Worm (Caenorhabditis elegans) whole organism, early embryonic: ENCODE data around the gene H39E20.1.
"Not testable (repeated sequence)": the region's sequence is repeated elsewhere in the genome, so short reads cannot be mapped to it uniquely, and the experiment has no call there.

Experiments
- B0310.2 ChIP-seq: sonication (generic microtip); optimal IDR thresholded peaks from 2 replicates; lab custom pipeline; 2016; ENCODE audit warnings: mild to moderate bottlenecking, missing genetic modification characterization, missing compliant biosample characterization
- F13C5.2 ChIP-seq: sonication (generic microtip); optimal IDR thresholded peaks from 2 replicates; lab custom pipeline; 2017; ENCODE audit warnings: mild to moderate bottlenecking, missing genetic modification characterization, inconsistent platforms, missing compliant biosample characterization
- aly-1 ChIP-seq: sonication (generic microtip); optimal IDR thresholded peaks from 2 replicates; lab custom pipeline; 2016; ENCODE audit warnings: missing genetic modification characterization, missing compliant biosample characterization
- ama-1 ChIP-seq: fragments of 150-350 bp; optimal IDR thresholded peaks from 2 replicates; lab custom pipeline; 2014
- ceh-13 ChIP-seq: fragments of 200-800 bp; sonication (Bioruptor generic); optimal IDR thresholded peaks from 2 replicates; lab custom pipeline; 2018; ENCODE audit warnings: mild to moderate bottlenecking, missing genetic modification characterization, missing compliant biosample characterization
- ceh-36 ChIP-seq: sonication (generic microtip); optimal IDR thresholded peaks from 2 replicates; lab custom pipeline; 2016; ENCODE audit warnings: missing genetic modification characterization, inconsistent platforms, missing compliant biosample characterization
- ets-7 ChIP-seq: sonication (generic microtip); optimal IDR thresholded peaks from 2 replicates; lab custom pipeline; 2016; ENCODE audit warnings: missing genotype, missing genetic modification characterization, missing compliant biosample characterization
- flt-1 ChIP-seq: fragments of 200-800 bp; sonication (Bioruptor generic); IDR thresholded peaks from 2 replicates; pipeline ENCODE4 v1.3.6; 2022; ENCODE audit warnings: missing genetic modification characterization, missing compliant biosample characterization
- hmbx-1 ChIP-seq: sonication (generic microtip); optimal IDR thresholded peaks from 2 replicates; lab custom pipeline; 2016; ENCODE audit warnings: mild to moderate bottlenecking, missing genetic modification characterization, missing compliant biosample characterization
- hmg-4 ChIP-seq: fragments of 200-800 bp; sonication (Bioruptor generic); optimal IDR thresholded peaks from 2 replicates; lab custom pipeline; 2018; ENCODE audit warnings: mild to moderate bottlenecking, missing genetic modification characterization, missing compliant biosample characterization
- hnd-1 ChIP-seq: sonication (generic microtip); optimal IDR thresholded peaks from 2 replicates; lab custom pipeline; 2016; ENCODE audit warnings: missing genetic modification characterization, missing compliant biosample characterization
- pes-1 ChIP-seq: fragments of 200-800 bp; sonication (Bioruptor generic); IDR thresholded peaks from 2 replicates; pipeline ENCODE4 v1.3.6; 2022; ENCODE audit warnings: missing genetic modification reagents, missing genetic modification characterization, missing compliant biosample characterization
- scrt-1 ChIP-seq: fragments of 200-800 bp; sonication (Bioruptor generic); IDR thresholded peaks from 2 replicates; pipeline ENCODE4 v1.3.6; 2022; ENCODE audit warnings: missing genetic modification characterization, missing compliant biosample characterization
- sea-1 ChIP-seq: fragments of 200-800 bp; sonication (Bioruptor generic); conservative IDR thresholded peaks from 2 replicates; pipeline ENCODE4 v1.3.6; 2022; ENCODE audit warnings: missing genetic modification characterization, missing compliant biosample characterization
- tbx-11 ChIP-seq: fragments of 200-800 bp; sonication (Bioruptor generic); IDR thresholded peaks from 2 replicates; pipeline ENCODE4 v1.3.6; 2022; ENCODE audit warnings: missing genetic modification characterization, missing compliant biosample characterization
- tbx-37 ChIP-seq: fragments of 200-800 bp; sonication (Bioruptor generic); conservative IDR thresholded peaks from 2 replicates; pipeline ENCODE4 v1.3.6; 2022; ENCODE audit warnings: missing genetic modification reagents, missing genetic modification characterization, missing compliant biosample characterization
- tra-4 ChIP-seq: sonication (generic microtip); optimal IDR thresholded peaks from 2 replicates; lab custom pipeline; 2017; ENCODE audit warnings: missing genetic modification characterization, missing compliant biosample characterization

Gene H39E20.1

DNA sequence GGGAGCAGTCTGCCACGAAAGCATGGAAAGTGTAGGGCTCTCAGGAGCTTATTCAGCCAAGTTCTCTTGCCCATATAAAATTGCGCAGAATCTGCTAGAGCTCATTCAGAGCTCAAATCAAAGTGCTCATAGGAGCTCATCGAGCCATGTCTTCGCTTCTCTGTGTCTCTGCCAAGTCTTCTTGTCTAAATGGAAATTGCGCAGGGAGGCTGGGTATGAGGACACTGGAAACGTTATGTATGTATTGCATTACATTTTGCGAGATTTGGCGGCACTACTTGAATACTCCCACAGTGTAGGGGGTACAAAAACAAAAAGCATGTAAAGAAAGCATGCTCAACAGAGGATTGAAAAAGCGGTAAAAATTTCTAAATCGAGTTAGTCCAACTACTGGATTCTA lies 39.7 kb upstream of the H39E20.1 start:
- TF ChIP-seq sea-1 (GFP tag; lab: Robert Waterston, UW): no peak
- no peak for TF ChIP-seq B0310.2 (tag; lab: Kevin White, UChicago)
- no peak for TF ChIP-seq tbx-11
- TF ChIP-seq tra-4 (tag; lab: Kevin White, UChicago): no peak
- no peak for TF ChIP-seq pes-1 (GFP tag; lab: Robert Waterston, UW)
- no peak for TF ChIP-seq ceh-13 (GFP tag; lab: Kevin White, UChicago)
- no peak for TF ChIP-seq aly-1
- TF ChIP-seq ets-7 (tag; lab: Kevin White, UChicago): no peak
- TF ChIP-seq scrt-1 (GFP tag; lab: Robert Waterston, UW): no peak

- not testable (repeated sequence) for TF ChIP-seq hnd-1 (tag; lab: Kevin White, UChicago); F13C5.2; aly-1
These were observed 33.3 kb upstream of the H39E20.1 start, which contains the start of gene F19G12.1 for ce11 chrX:1430707-1431106. F19G12.1 (plus strand) TSS chrX:1431007.

DNA sequence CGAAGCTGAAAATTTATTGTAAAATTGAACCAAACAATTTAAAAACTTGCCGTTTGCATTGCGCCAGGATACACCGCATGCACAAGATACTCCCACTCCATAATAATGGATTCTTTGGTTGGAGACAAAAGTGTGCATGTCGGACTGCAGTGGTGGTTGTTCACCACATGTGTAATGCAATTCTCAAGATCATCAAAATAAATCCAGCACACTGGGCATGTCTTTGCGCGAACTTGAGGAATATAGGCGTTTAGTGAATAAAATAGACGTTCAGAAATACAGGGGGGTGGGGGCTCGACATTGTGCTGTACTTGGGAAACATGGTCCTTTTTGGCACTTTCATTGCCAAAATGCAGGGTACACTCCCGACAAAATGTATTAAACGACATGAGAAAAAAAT lies 29.0 kb upstream of the H39E20.1 start, which contains the start of gene F19G12.11:
TSS of gene F19G12.11 (minus strand) at position 101 of the 400 bp plus-strand sequence.
- TF ChIP-seq ceh-13 (GFP tag; lab: Kevin White, UChicago) (no peak), aly-1 (no peak)

- TF ChIP-seq ceh-36 (tag; lab: Kevin White, UChicago): no peak
- no peak for TF ChIP-seq pes-1 (GFP tag; lab: Robert Waterston, UW)
- TF ChIP-seq F13C5.2: no peak
- TF ChIP-seq flt-1 (GFP tag; lab: Robert Waterston, UW): no peak
- no peak for TF ChIP-seq sea-1 (GFP tag; lab: Robert Waterston, UW)
- no peak for TF ChIP-seq B0310.2 (tag; lab: Kevin White, UChicago)
- no peak for TF ChIP-seq tra-4 (tag; lab: Kevin White, UChicago)
- no peak for TF ChIP-seq hmg-4 (GFP tag; lab: Kevin White, UChicago)
- no peak for TF ChIP-seq ama-1 (lab: Kevin White, UChicago)
- TF ChIP-seq ceh-13 (GFP tag; lab: Kevin White, UChicago): no peak
These were observed 27.1 kb upstream of the H39E20.1 start, which contains the start of gene F19G12.3 for ce11 chrX:1424509-1424908. F19G12.3 (plus strand) TSS chrX:1424809.

DNA sequence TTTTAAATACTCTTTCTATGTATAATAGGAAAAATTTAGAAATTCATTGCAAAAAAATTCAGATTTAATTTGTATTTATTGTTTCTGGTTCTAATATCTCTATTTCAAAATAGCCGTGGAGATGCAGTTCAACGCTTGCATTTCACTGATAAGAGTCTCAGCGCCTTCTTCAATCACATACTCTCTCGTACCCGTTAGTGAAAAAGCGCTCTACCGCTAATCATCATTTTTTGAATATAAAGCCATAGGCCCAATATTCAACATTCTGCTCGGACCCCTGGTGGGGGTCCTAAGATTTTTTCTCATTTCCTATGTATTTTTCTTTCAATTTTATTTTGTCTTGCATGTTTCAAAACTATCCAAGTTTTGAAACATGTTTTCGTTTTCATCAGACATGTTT lies 23.1 kb upstream of the H39E20.1 start:
- TF ChIP-seq aly-1 (no peak), flt-1 (GFP tag; lab: Robert Waterston, UW) (no peak), hnd-1 (tag; lab: Kevin White, UChicago) (no peak), sea-1 (GFP tag; lab: Robert Waterston, UW) (no peak), scrt-1 (GFP tag; lab: Robert Waterston, UW) (no peak), F13C5.2 (no peak), hmbx-1 (tag; lab: Kevin White, UChicago) (no peak), tra-4 (tag; lab: Kevin White, UChicago) (no peak), hmg-4 (GFP tag; lab: Kevin White, UChicago) (no peak), tbx-11 (no peak), ceh-36 (tag; lab: Kevin White, UChicago) (no peak), ets-7 (tag; lab: Kevin White, UChicago) (no peak), ceh-13 (GFP tag; lab: Kevin White, UChicago) (no peak), tbx-37 (GFP tag; lab: Robert Waterston, UW) (no peak)

DNA sequence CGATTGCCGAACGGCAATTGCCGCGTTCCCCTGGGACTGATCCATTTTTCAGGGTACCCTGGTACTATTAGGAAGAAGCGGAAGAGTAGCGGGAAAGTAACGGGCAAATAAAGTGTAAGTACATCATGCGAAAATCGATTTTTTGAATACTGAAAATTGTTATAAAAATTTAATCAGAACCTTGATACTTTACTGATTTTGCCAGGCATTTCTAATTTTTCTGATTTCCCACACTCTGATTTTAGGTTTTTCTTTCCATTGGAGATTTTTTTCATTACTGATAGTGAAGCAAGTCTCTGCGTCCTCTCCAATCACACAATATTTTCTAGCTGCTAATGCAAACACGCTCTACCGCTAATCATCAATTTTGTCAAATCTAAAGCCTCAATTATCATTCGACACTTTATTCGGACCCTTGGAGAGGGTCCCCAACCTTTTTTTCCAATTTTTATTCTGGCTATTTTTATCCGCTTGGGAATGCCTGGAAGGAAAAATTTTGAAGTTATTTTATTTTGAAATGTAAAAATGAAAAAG lies 21.8 kb upstream of the H39E20.1 start, which contains the start of gene F19G12.9:
TSS of gene F19G12.9 (plus strand) at position 51 of the 534 bp plus-strand sequence.
- TF ChIP-seq B0310.2 (tag; lab: Kevin White, UChicago): no peak
- no peak for TF ChIP-seq hmg-4 (GFP tag; lab: Kevin White, UChicago)
- no peak for TF ChIP-seq hmbx-1 (tag; lab: Kevin White, UChicago)
- no peak for TF ChIP-seq ets-7 (tag; lab: Kevin White, UChicago)
- no peak for TF ChIP-seq ama-1 (lab: Kevin White, UChicago)
- TF ChIP-seq sea-1 (GFP tag; lab: Robert Waterston, UW): no peak
- no peak for TF ChIP-seq ceh-13 (GFP tag; lab: Kevin White, UChicago)
- TF ChIP-seq pes-1 (GFP tag; lab: Robert Waterston, UW): no peak
- no peak for TF ChIP-seq scrt-1 (GFP tag; lab: Robert Waterston, UW)
- TF ChIP-seq ceh-36 (tag; lab: Kevin White, UChicago): no peak
- no peak for TF ChIP-seq tra-4 (tag; lab: Kevin White, UChicago)
- no peak for TF ChIP-seq hnd-1 (tag; lab: Kevin White, UChicago)
- no peak for TF ChIP-seq aly-1
- no peak for TF ChIP-seq flt-1 (GFP tag; lab: Robert Waterston, UW)
- TF ChIP-seq F13C5.2: no peak
- no peak for TF ChIP-seq tbx-37 (GFP tag; lab: Robert Waterston, UW)
- TF ChIP-seq tbx-11: no peak

DNA sequence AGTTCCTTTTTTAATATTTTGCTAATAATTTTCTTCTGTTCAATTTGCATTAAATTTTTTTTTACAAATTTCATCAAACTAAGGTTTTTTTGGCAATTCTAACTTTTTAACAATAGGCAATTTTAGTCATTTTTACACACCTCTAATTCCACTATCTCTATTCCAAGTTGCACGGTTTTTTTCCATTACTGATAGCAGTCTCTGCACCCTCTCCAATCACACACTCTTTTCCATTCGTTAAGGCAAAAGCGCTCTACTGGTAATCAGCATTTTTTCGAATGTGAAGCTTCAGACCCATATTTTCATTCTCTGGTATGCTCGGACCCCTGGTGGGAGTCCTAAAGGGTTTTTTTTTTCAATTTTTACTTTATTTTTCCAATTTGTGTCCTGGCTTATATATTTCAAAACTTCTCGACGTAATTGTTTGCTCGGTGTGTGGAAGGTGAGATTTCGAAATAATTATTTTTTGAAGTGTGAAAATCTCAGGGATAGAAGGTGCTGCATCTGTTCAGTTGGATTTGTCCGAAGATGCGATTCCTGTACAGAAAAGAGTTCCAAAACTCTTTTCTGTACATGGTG lies 19.4 kb upstream of the H39E20.1 start, which contains the start of the genes F19G12.4 and F19G12.8:
TSS of gene F19G12.4 (plus strand) at position 529 of the 579 bp plus-strand sequence.
TSS of gene F19G12.8 (plus strand) at position 545 of the 579 bp plus-strand sequence.
- TF ChIP-seq flt-1 (GFP tag; lab: Robert Waterston, UW): no peak
- no peak for TF ChIP-seq ets-7 (tag; lab: Kevin White, UChicago)
- TF ChIP-seq ama-1 (lab: Kevin White, UChicago): no peak

DNA sequence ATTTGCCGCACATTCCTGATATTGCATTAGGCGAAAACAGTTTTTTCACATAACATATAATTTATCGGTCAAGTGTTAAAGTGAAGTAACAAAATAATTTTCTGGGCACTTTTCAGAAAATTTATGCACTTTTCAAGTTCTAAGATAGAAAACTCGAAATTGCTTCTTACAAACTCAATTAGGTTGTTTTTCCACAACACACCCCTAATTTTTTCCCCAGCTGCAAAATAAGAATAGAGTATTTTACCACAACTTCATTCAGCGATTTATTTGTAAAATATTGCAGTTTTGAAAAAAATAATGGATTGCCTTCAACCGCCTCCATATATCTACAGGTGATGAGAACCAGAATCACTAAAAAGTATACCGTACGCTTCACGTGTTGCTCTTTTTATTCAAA lies 15.4 kb upstream of the H39E20.1 start, which contains the start of gene srh-19:
TSS of gene srh-19 (plus strand) at position 301 of the 400 bp plus-strand sequence.
- no peak for TF ChIP-seq F13C5.2
- no peak for TF ChIP-seq aly-1
- no peak for TF ChIP-seq hmbx-1 (tag; lab: Kevin White, UChicago)
- no peak for TF ChIP-seq ama-1 (lab: Kevin White, UChicago)
- TF ChIP-seq tra-4 (tag; lab: Kevin White, UChicago): no peak
- no peak for TF ChIP-seq hmg-4 (GFP tag; lab: Kevin White, UChicago)
- no peak for TF ChIP-seq scrt-1 (GFP tag; lab: Robert Waterston, UW)
- no peak for TF ChIP-seq pes-1 (GFP tag; lab: Robert Waterston, UW)
